Worm (Caenorhabditis elegans): ENCODE data around the gene cri-2.

DNA sequence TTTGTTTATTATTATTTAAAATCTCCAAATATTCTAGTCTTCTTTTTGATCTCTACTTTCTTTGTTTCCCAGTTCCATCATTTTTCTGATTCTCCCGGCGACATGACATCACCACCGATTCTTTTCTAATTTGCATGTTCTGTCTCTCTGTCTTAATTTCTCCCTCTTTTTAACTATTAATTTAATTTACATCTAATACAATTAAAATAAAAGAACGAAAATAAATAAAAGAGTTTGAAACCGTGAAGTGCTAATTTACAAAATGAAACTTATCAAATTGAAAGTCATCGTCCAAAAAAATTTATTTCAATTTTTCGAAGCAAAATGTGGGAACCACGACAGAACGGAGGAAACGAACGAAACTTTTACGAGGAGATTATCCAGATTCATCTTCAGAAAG lies 42.0 kb upstream of the cri-2 start, which contains the start of gene F20D6.6:
- TF ChIP-seq him-1 (tag; optimal IDR thresholded peaks at IDR 0.05) (no peak), dao-5 (tag; optimal IDR thresholded peaks at IDR 0.05) (no peak)
